Worm (Caenorhabditis elegans): ENCODE data around the gene str-149.

DNA sequence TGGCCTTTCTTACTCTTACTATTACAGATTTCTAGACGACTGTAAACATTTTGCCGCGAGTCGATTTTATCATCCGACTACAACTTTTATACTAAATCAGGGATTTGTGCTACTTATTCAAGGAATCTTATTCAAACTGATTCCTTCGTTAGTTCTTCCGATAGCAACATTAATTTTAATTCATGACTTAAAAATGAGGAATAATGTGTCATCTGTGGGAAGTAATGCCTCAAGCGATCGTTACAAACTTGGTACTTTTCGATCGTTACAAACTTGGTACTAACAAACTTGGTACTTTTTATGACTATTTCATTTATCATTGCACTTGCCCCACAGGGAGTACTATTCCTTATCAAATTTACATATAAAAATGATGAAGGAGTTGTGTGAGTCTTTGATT, 44.2 kb downstream of the str-149 start, which contains the start of gene Y70C5A.4:
- no peak for TF ChIP-seq dao-5 (tag; optimal IDR thresholded peaks at IDR 0.05)
- TF ChIP-seq him-1 (tag; optimal IDR thresholded peaks at IDR 0.05): no peak
- TF ChIP-seq W03F9.2 (tag; optimal IDR thresholded peaks at IDR 0.05): no peak
